Fruit fly (Drosophila melanogaster) S2 (cell line): ENCODE results near the gene Sec10.

Experiments
- CG8478 ChIP-seq: fragments of >200 bp; optimal IDR thresholded peaks from 2 replicates; lab custom pipeline; 2018
- CTCF ChIP-seq, 2 experiments: fragments of >200 bp; optimal IDR thresholded peaks; 2 replicates each; lab custom pipeline; 2018

DNA sequence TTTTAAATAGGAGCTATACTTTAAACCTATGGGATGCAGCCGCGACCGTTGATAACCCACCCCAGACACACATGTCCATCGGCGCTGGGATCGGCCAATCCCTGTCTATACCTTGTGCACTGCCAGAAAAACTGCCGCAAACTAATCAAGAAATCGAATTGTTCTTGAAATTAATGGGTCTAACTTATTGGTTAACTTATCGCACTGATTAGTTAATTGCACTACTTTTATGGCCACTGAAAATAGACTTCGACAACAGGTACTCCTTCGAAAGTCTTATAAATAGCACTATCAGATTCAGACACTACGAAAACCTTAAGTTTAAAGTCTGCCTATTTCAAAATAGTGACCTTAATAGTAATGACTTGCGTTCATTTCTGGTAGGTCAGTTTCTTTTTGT, 18.5 kb upstream of the Sec10 start, which contains the start of gene CG13607:
- TF ChIP-seq CG8478 (lab: Kevin White, UChicago) (no peak), CTCF (optimal IDR thresholded peaks at IDR 0.05; lab: Kevin White, UChicago) (no peak)
